Worm (Caenorhabditis elegans) whole organism, young adult: ENCODE measurements around the gene M04G7.1.

Source experiments
- B0019.2 ChIP-seq: fragments of 200-800 bp; sonication (Bioruptor generic); conservative IDR thresholded peaks from 2 replicates; pipeline ENCODE4 v1.3.6; 2022; ENCODE audit warnings: missing genetic modification reagents, missing genetic modification characterization, missing compliant biosample characterization
- B0035.1 ChIP-seq: sonication (generic microtip); optimal IDR thresholded peaks from 2 replicates; lab custom pipeline; 2016; ENCODE audit warnings: missing genetic modification characterization, mild to moderate bottlenecking, missing compliant biosample characterization, missing genotype, missing genetic modification reagents
- C17E4.6 ChIP-seq: fragments of 200-800 bp; sonication (Bioruptor generic); IDR thresholded peaks from 2 replicates; pipeline ENCODE4 v1.3.6; 2022; ENCODE audit warnings: missing genetic modification reagents, missing genetic modification characterization, missing compliant biosample characterization
- D2030.7 ChIP-seq: fragments of 200-800 bp; sonication (Bioruptor generic); IDR thresholded peaks from 2 replicates; pipeline ENCODE4 v1.3.6; 2022; ENCODE audit warnings: missing genetic modification reagents, missing genetic modification characterization, missing compliant biosample characterization
- F10E7.11 ChIP-seq: sonication (generic microtip); optimal IDR thresholded peaks from 2 replicates; lab custom pipeline; 2017; ENCODE audit warnings: mild to moderate bottlenecking, missing genetic modification characterization, moderate library complexity, missing compliant biosample characterization
- F37B4.10 ChIP-seq: fragments of 200-800 bp; sonication (Bioruptor generic); IDR thresholded peaks from 2 replicates; pipeline ENCODE4 v1.3.6; 2022; ENCODE audit warnings: missing genetic modification characterization, missing compliant biosample characterization
- F39B2.1 ChIP-seq: fragments of 200-800 bp; sonication (Bioruptor generic); IDR thresholded peaks from 2 replicates; pipeline ENCODE4 v1.3.6; 2022; ENCODE audit warnings: missing genetic modification reagents, missing genetic modification characterization, missing compliant biosample characterization
- F49E8.2 ChIP-seq: sonication (generic microtip); optimal IDR thresholded peaks from 3 replicates; lab custom pipeline; 2017; ENCODE audit warnings: missing genetic modification characterization, mild to moderate bottlenecking, missing compliant biosample characterization, antibody characterized with exemption, moderate library complexity; ENCODE audit not compliant: insufficient read depth
- T07F8.4 ChIP-seq: sonication (generic microtip); optimal IDR thresholded peaks from 2 replicates; lab custom pipeline; 2016; ENCODE audit warnings: mild to moderate bottlenecking, missing genetic modification characterization, moderate library complexity, missing compliant biosample characterization
- T26A5.8 ChIP-seq: sonication (generic microtip); optimal IDR thresholded peaks from 2 replicates; lab custom pipeline; 2016; ENCODE audit warnings: missing genetic modification characterization, missing compliant biosample characterization
- Y67H2A.10 ChIP-seq: fragments of 200-800 bp; sonication (Bioruptor generic); conservative IDR thresholded peaks from 2 replicates; pipeline ENCODE4 v1.3.6; 2022; ENCODE audit warnings: missing genetic modification reagents, missing genetic modification characterization, missing compliant biosample characterization
- aptf-3 ChIP-seq: fragments of 200-800 bp; sonication (Bioruptor generic); IDR thresholded peaks from 2 replicates; pipeline ENCODE4 v1.3.6; 2022; ENCODE audit warnings: missing genetic modification characterization, missing compliant biosample characterization
- athp-1 ChIP-seq: sonication (generic microtip); optimal IDR thresholded peaks from 2 replicates; lab custom pipeline; 2017; ENCODE audit warnings: mild to moderate bottlenecking, missing genetic modification characterization, missing compliant biosample characterization
- attf-5 ChIP-seq: fragments of 200-800 bp; sonication (Bioruptor generic); optimal IDR thresholded peaks from 2 replicates; lab custom pipeline; 2018; ENCODE audit warnings: mild to moderate bottlenecking, missing genetic modification characterization, missing compliant biosample characterization
- attf-6 ChIP-seq: fragments of 200-800 bp; sonication (Bioruptor generic); IDR thresholded peaks from 2 replicates; pipeline ENCODE4 v1.3.6; 2022; ENCODE audit warnings: missing genetic modification reagents, missing genetic modification characterization, missing compliant biosample characterization
- cebp-1 ChIP-seq, 2 experiments: fragments of 200-800 bp in 1 of 2; sonication (Bioruptor generic) in 1 of 2; sonication (generic microtip) in 1 of 2; IDR thresholded peaks in 1 of 2; optimal IDR thresholded peaks in 1 of 2; 2 replicates each; pipeline versions ENCODE4 v1.3.6 to Lab custom; 2017 to 2022; ENCODE audit warnings: missing compliant biosample characterization in 2 of 2, missing genetic modification characterization in 2 of 2, mild to moderate bottlenecking in 1 of 2, missing genetic modification reagents in 1 of 2, moderate library complexity in 1 of 2
- cebp-2 ChIP-seq: fragments of 200-800 bp; sonication (Bioruptor generic); IDR thresholded peaks from 2 replicates; pipeline ENCODE4 v1.3.6; 2022; ENCODE audit warnings: missing genetic modification characterization, missing compliant biosample characterization
- ceh-100 ChIP-seq: fragments of 200-800 bp; sonication (Bioruptor generic); IDR thresholded peaks from 2 replicates; pipeline ENCODE4 v1.3.6; 2022; ENCODE audit warnings: missing genetic modification reagents, missing genetic modification characterization, missing compliant biosample characterization
- ceh-27 ChIP-seq: fragments of 200-800 bp; sonication (Bioruptor generic); optimal IDR thresholded peaks from 2 replicates; lab custom pipeline; 2018; ENCODE audit warnings: mild to moderate bottlenecking, missing genetic modification characterization, moderate library complexity, missing compliant biosample characterization
- ceh-58 ChIP-seq: fragments of 200-800 bp; sonication (Bioruptor generic); IDR thresholded peaks from 2 replicates; pipeline ENCODE4 v1.3.6; 2022; ENCODE audit warnings: missing genetic modification characterization, missing compliant biosample characterization
- egrh-3 ChIP-seq: fragments of 200-800 bp; sonication (Bioruptor generic); IDR thresholded peaks from 2 replicates; pipeline ENCODE4 v1.3.6; 2022; ENCODE audit warnings: missing genetic modification reagents, missing genetic modification characterization, missing compliant biosample characterization
- hmg-1.2 ChIP-seq: fragments of 200-800 bp; sonication (Bioruptor generic); IDR thresholded peaks from 2 replicates; pipeline ENCODE4 v1.3.6; 2022; ENCODE audit warnings: missing genetic modification reagents, missing genetic modification characterization, missing compliant biosample characterization
- hrde-1 ChIP-seq: sonication (generic microtip); optimal IDR thresholded peaks from 2 replicates; lab custom pipeline; 2016; ENCODE audit warnings: missing genetic modification characterization, mild to moderate bottlenecking, missing compliant biosample characterization, moderate library complexity, missing genotype, missing genetic modification reagents, borderline replicate concordance
- lag-1 ChIP-seq: fragments of 200-800 bp; sonication (Bioruptor generic); IDR thresholded peaks from 2 replicates; pipeline ENCODE4 v1.3.6; 2022; ENCODE audit warnings: missing genetic modification reagents, missing genetic modification characterization, missing compliant biosample characterization
- lin-26 ChIP-seq: fragments of 200-800 bp; sonication (Bioruptor generic); IDR thresholded peaks from 2 replicates; pipeline ENCODE4 v1.3.6; 2022; ENCODE audit warnings: missing genetic modification reagents, missing genetic modification characterization, missing compliant biosample characterization
- lin-40 ChIP-seq: sonication (generic microtip); optimal IDR thresholded peaks from 2 replicates; lab custom pipeline; 2016; ENCODE audit warnings: missing genetic modification characterization, mild to moderate bottlenecking, missing compliant biosample characterization, missing genotype, missing genetic modification reagents
- lsl-1 ChIP-seq: fragments of 200-800 bp; sonication (Bioruptor generic); optimal IDR thresholded peaks from 2 replicates; lab custom pipeline; 2018; ENCODE audit warnings: mild to moderate bottlenecking, missing genetic modification characterization, moderate library complexity, missing compliant biosample characterization
- mcd-1 ChIP-seq: fragments of 200-800 bp; sonication (Bioruptor generic); IDR thresholded peaks from 2 replicates; pipeline ENCODE4 v1.3.6; 2022; ENCODE audit warnings: missing genetic modification reagents, missing genetic modification characterization, missing compliant biosample characterization
- mes-4 ChIP-seq: sonication (generic microtip); optimal IDR thresholded peaks from 2 replicates; lab custom pipeline; 2016; ENCODE audit warnings: missing genotype, missing genetic modification characterization, missing compliant biosample characterization
- mxl-1 ChIP-seq: sonication (generic microtip); optimal IDR thresholded peaks from 2 replicates; lab custom pipeline; 2016; ENCODE audit warnings: missing genetic modification characterization, missing compliant biosample characterization
- nfyb-1 ChIP-seq: fragments of 200-800 bp; sonication (Bioruptor generic); IDR thresholded peaks from 2 replicates; pipeline ENCODE4 v1.3.6; 2022; ENCODE audit warnings: missing genetic modification reagents, missing genetic modification characterization, missing compliant biosample characterization
- nhr-120 ChIP-seq: fragments of 200-800 bp; sonication (Bioruptor generic); IDR thresholded peaks from 2 replicates; pipeline ENCODE4 v1.3.6; 2022; ENCODE audit warnings: missing genetic modification characterization, missing compliant biosample characterization
- pbrm-1 ChIP-seq: fragments of 200-800 bp; sonication (Bioruptor generic); IDR thresholded peaks from 2 replicates; pipeline ENCODE4 v1.3.6; 2022; ENCODE audit warnings: missing genetic modification reagents, missing genetic modification characterization, missing compliant biosample characterization
- rcor-1 ChIP-seq: fragments of 200-800 bp; sonication (Bioruptor generic); IDR thresholded peaks from 2 replicates; pipeline ENCODE4 v1.3.6; 2022; ENCODE audit warnings: missing genetic modification reagents, missing genetic modification characterization, missing compliant biosample characterization
- sea-2 ChIP-seq: fragments of 200-800 bp; sonication (Bioruptor generic); IDR thresholded peaks from 2 replicates; pipeline ENCODE4 v1.3.6; 2022; ENCODE audit warnings: missing genetic modification characterization, missing compliant biosample characterization
- snpc-3.4 ChIP-seq: sonication (generic microtip); optimal IDR thresholded peaks from 2 replicates; lab custom pipeline; 2017; ENCODE audit warnings: missing genetic modification characterization, mild to moderate bottlenecking, missing compliant biosample characterization, antibody characterized with exemption, moderate library complexity, missing genotype, missing genetic modification reagents
- snpc-4 ChIP-seq, 5 experiments: fragments of 150-350 bp in 1 of 5; sonication (generic microtip) in 4 of 5; optimal IDR thresholded peaks; 2 replicates each; lab custom pipeline; 2014 to 2018; ENCODE audit warnings: missing genetic modification characterization in 5 of 5, missing biosample characterization in 3 of 5, antibody characterized with exemption in 2 of 5, mild to moderate bottlenecking in 2 of 5, missing compliant biosample characterization in 2 of 5, missing genotype in 2 of 5, moderate library complexity in 2 of 5, missing genetic modification reagents in 1 of 5
- tbp1 ChIP-seq: fragments of 200-800 bp; sonication (Bioruptor generic); optimal IDR thresholded peaks from 2 replicates; lab custom pipeline; 2018; ENCODE audit warnings: mild to moderate bottlenecking, missing genetic modification characterization, missing compliant biosample characterization
- zfh-2 ChIP-seq: fragments of 200-800 bp; sonication (Bioruptor generic); conservative IDR thresholded peaks from 2 replicates; pipeline ENCODE4 v1.3.6; 2022; ENCODE audit warnings: missing genetic modification reagents, missing genetic modification characterization, missing compliant biosample characterization
- ztf-28 ChIP-seq: fragments of 200-800 bp; sonication (Bioruptor generic); IDR thresholded peaks from 2 replicates; pipeline ENCODE4 v1.3.6; 2022; ENCODE audit warnings: missing genetic modification reagents, missing genetic modification characterization, missing compliant biosample characterization

Gene M04G7.1

ce11 chrIV:425546-425945 lies 30.0 kb upstream of the M04G7.1 start (continued):
- no peak for TF ChIP-seq cebp-2 (GFP tag; lab: Robert Waterston, UW)
- TF ChIP-seq D2030.7 = peak; percentile 75
- TF ChIP-seq ceh-100 (GFP tag; lab: Robert Waterston, UW) = no peak
- TF ChIP-seq mxl-1 (tag; lab: Kevin White, UChicago) = no peak
- TF ChIP-seq tbp1 (GFP tag; lab: Kevin White, UChicago) = peak; percentile 27
- no peak for TF ChIP-seq ceh-27 (GFP tag; lab: Kevin White, UChicago)
- TF ChIP-seq ceh-58 (GFP tag; lab: Robert Waterston, UW) = no peak
- TF ChIP-seq attf-5 (GFP tag; lab: Kevin White, UChicago) = peak; percentile 33
- TF ChIP-seq rcor-1 (GFP tag; lab: Robert Waterston, UW) = 0 out of 2 replicates have a peak, but pooled peaks have one; percentile 21

ce11 chrIV:425995-426394 lies 29.6 kb upstream of the M04G7.1 start, which contains the start of gene garr-1:
TSS of gene garr-1 (plus strand) at chrIV:426168.
- no peak for TF ChIP-seq mcd-1 (GFP tag; lab: Robert Waterston, UW)
- peak; percentile 68; the same call in 1 of the 2 replicates for TF ChIP-seq egrh-3
- TF ChIP-seq cebp-1 (GFP tag; IDR thresholded peaks at IDR 0.05; lab: Robert Waterston, UW) = no peak
- TF ChIP-seq cebp-1 (tag; optimal IDR thresholded peaks at IDR 0.05; lab: Kevin White, UChicago) = no peak
- no peak for TF ChIP-seq B0035.1 (tag; lab: Kevin White, UChicago)
- no peak for TF ChIP-seq nhr-120
- TF ChIP-seq F39B2.1 (GFP tag; lab: Robert Waterston, UW) = no peak
- TF ChIP-seq, all 124 proteins: peak for 1

- TF ChIP-seq hmg-1.2 (no peak), athp-1 (tag; lab: Kevin White, UChicago) (no peak), sea-2 (GFP tag; lab: Robert Waterston, UW) (no peak), snpc-4 (GFP tag; optimal IDR thresholded peaks at IDR 0.05; lab: Kevin White, UChicago) (no peak), snpc-4 (tag; optimal IDR thresholded peaks at IDR 0.05; lab: Kevin White, UChicago) (no peak), zfh-2 (GFP tag; lab: Robert Waterston, UW) (peak; percentile 81), egrh-3 (peak; percentile 95), nfyb-1 (GFP tag; lab: Robert Waterston, UW) (no peak), nhr-120 (no peak), snpc-3.4 (tag; lab: Kevin White, UChicago) (no peak), mxl-1 (tag; lab: Kevin White, UChicago) (no peak)
These were observed 29.0 kb upstream of the M04G7.1 start for ce11 chrIV:426597-426996.

- 0 out of 2 replicates have a peak, but pooled peaks have one; percentile 81 for TF ChIP-seq F37B4.10 (GFP tag; lab: Robert Waterston, UW)
- TF ChIP-seq aptf-3 (GFP tag; lab: Robert Waterston, UW) = no peak
- no peak for TF ChIP-seq ceh-27 (GFP tag; lab: Kevin White, UChicago)
- TF ChIP-seq Y67H2A.10 (GFP tag; lab: Robert Waterston, UW) = no peak
- TF ChIP-seq T07F8.4 (tag; lab: Kevin White, UChicago) = no peak
- TF ChIP-seq lsl-1 (GFP tag; lab: Kevin White, UChicago) = peak; percentile 74
- 0 out of 2 replicates have a peak, but pooled peaks have one; percentile 53 for TF ChIP-seq attf-6 (GFP tag; lab: Robert Waterston, UW)
- TF ChIP-seq cebp-2 (GFP tag; lab: Robert Waterston, UW) = 0 out of 2 replicates have a peak, but pooled peaks have one; percentile 36
- peak; percentile 65; the same call in 1 of the 2 replicates for TF ChIP-seq lin-26
- no peak for TF ChIP-seq ztf-28 (GFP tag; lab: Robert Waterston, UW)
- peak; percentile 9; the same call in 1 of the 2 replicates for TF ChIP-seq pbrm-1 (GFP tag; lab: Robert Waterston, UW)
- no peak for TF ChIP-seq zfh-2 (GFP tag; lab: Robert Waterston, UW)
- TF ChIP-seq lin-40 (tag; lab: Kevin White, UChicago) = no peak
- peak; percentile 77 for TF ChIP-seq hrde-1 (tag; lab: Kevin White, UChicago)
- 0 out of 2 replicates have a peak, but pooled peaks have one; percentile 22 for TF ChIP-seq nfyb-1 (GFP tag; lab: Robert Waterston, UW)
- TF ChIP-seq F49E8.2 (tag; lab: Kevin White, UChicago) = peak; percentile 88
- no peak for TF ChIP-seq lag-1
- no peak for TF ChIP-seq mes-4 (tag; lab: Kevin White, UChicago)
- TF ChIP-seq C17E4.6 (GFP tag; lab: Robert Waterston, UW) = 0 out of 2 replicates have a peak, but pooled peaks have one; percentile 43
- no peak for TF ChIP-seq T26A5.8 (tag; lab: Kevin White, UChicago)
- TF ChIP-seq B0019.2 (GFP tag; lab: Robert Waterston, UW) = no peak
- no peak for TF ChIP-seq F10E7.11 (tag; lab: Kevin White, UChicago)
These were observed 28.3 kb upstream of the M04G7.1 start for ce11 chrIV:427100-427908.
